Fruit fly (Drosophila melanogaster): Measurements from ENCODE around the gene CG16762.

CG16762 gene

dm6 chr3L:2493517-2494182, 18.2 kb upstream of the CG16762 start (continued):
- TF ChIP-seq B-H2 (GFP tag; optimal IDR thresholded peaks at IDR 0.05), result no peak
- TF ChIP-seq danr (GFP tag; IDR thresholded peaks at IDR 0.05), result no peak
- no peak for TF ChIP-seq CG34376 (GFP tag; optimal IDR thresholded peaks at IDR 0.05)
- TF ChIP-seq ato (GFP tag; IDR thresholded peaks at IDR 0.05; ENCODE audit: partially characterized antibody), result no peak
- peak; percentile 35; the same call in 1 of the 2 replicates for TF ChIP-seq NFAT (GFP tag; IDR thresholded peaks at IDR 0.05)
- TF ChIP-seq Elba2 (GFP tag; optimal IDR thresholded peaks at IDR 0.05), result no peak
- TF ChIP-seq CG6813 (GFP tag; optimal IDR thresholded peaks at IDR 0.05), result no peak
- peak; percentile 54 for TF ChIP-seq kni (GFP tag; optimal IDR thresholded peaks at IDR 0.05)
- TF ChIP-seq CG11504 (tag; optimal IDR thresholded peaks at IDR 0.05), result no peak
- peak; percentile 28 for TF ChIP-seq CG15601 (tag; optimal IDR thresholded peaks at IDR 0.05)
- peak; percentile 58 for TF ChIP-seq sd (tag; optimal IDR thresholded peaks at IDR 0.05)
- no peak for TF ChIP-seq zen2 (GFP tag; IDR thresholded peaks at IDR 0.05; ENCODE audit: partially characterized antibody)
- TF ChIP-seq D19B (GFP tag; optimal IDR thresholded peaks at IDR 0.05), result no peak
- TF ChIP-seq row (GFP tag; IDR thresholded peaks at IDR 0.05), result no peak
- no peak for TF ChIP-seq Mes4 (GFP tag; optimal IDR thresholded peaks at IDR 0.05)
- TF ChIP-seq CG15479 (GFP tag; optimal IDR thresholded peaks at IDR 0.05), result peak; percentile 64
- TF ChIP-seq CG12071 (GFP tag; optimal IDR thresholded peaks at IDR 0.05), result no peak
- TF ChIP-seq shn (GFP tag; optimal IDR thresholded peaks at IDR 0.05), result no peak
- TF ChIP-seq Deaf1 (tag; optimal IDR thresholded peaks at IDR 0.05), result peak; percentile 30
- no peak for TF ChIP-seq CG6765 (GFP tag; optimal IDR thresholded peaks at IDR 0.05)
- TF ChIP-seq sens (GFP tag), result peak; percentile 6
- no peak for TF ChIP-seq CG4617 (GFP tag; optimal IDR thresholded peaks at IDR 0.05; ENCODE audit: borderline replicate concordance)
- no peak for TF ChIP-seq onecut (GFP tag; IDR thresholded peaks at IDR 0.05)

- TF ChIP-seq CG6683 (GFP tag; optimal IDR thresholded peaks at IDR 0.05) (no peak), nom (GFP tag; optimal IDR thresholded peaks at IDR 0.05) (peak; percentile 63), Deaf1 (tag; optimal IDR thresholded peaks at IDR 0.05) (no peak), CG15514 (GFP tag; optimal IDR thresholded peaks at IDR 0.05) (peak; percentile 9), klu (GFP tag; IDR thresholded peaks at IDR 0.05) (no peak), lab (GFP tag; optimal IDR thresholded peaks at IDR 0.05) (peak; percentile 2)
These were observed 15.3 kb upstream of the CG16762 start for dm6 chr3L:2490752-2491151.

- TF ChIP-seq nom (GFP tag; optimal IDR thresholded peaks at IDR 0.05) (peak; percentile 76), Ets65A (GFP tag) (peak; percentile 79), dimm (GFP tag; IDR thresholded peaks at IDR 0.05) (no peak), CG13287 (GFP tag; IDR thresholded peaks at IDR 0.05; ENCODE audit: partially characterized antibody) (peak; percentile 20; the same call in 1 of the 2 replicates), Hr78 (GFP tag; optimal IDR thresholded peaks at IDR 0.05) (peak in 1 of 2 experiments; percentile 39), Bgb (GFP tag; IDR thresholded peaks at IDR 0.05; ENCODE audit: partially characterized antibody) (0 out of 2 replicates have a peak, but pooled peaks have one; percentile 6), bsh (GFP tag; optimal IDR thresholded peaks at IDR 0.05) (peak in 1 of 2 experiments; percentile 21), chinmo (GFP tag; IDR thresholded peaks at IDR 0.05; ENCODE audit: partially characterized antibody) (peak; percentile 80; the same call in 1 of the 4 replicates), Drgx (GFP tag; IDR thresholded peaks at IDR 0.05) (peak; percentile 55), hkb (optimal IDR thresholded peaks at IDR 0.05) (no peak), hkb (GFP tag; IDR thresholded peaks at IDR 0.05) (no peak; the same call in 1 of the 2 replicates), bcd (GFP tag; optimal IDR thresholded peaks at IDR 0.05) (no peak), CG12299 (tag; optimal IDR thresholded peaks at IDR 0.05) (no peak), CG11456 (GFP tag; IDR thresholded peaks at IDR 0.05) (0 out of 3 replicates have a peak, but pooled peaks have one; percentile 23), CG7556 (GFP tag; optimal IDR thresholded peaks at IDR 0.05) (no peak), CG10431 (GFP tag; optimal IDR thresholded peaks at IDR 0.05) (no peak), CG32532 (GFP tag; IDR thresholded peaks at IDR 0.05) (peak; percentile 40; the same call in 1 of the 2 replicates), CG8089 (GFP tag; optimal IDR thresholded peaks at IDR 0.05) (no peak), CG15479 (GFP tag; optimal IDR thresholded peaks at IDR 0.05) (peak; percentile 53), Deaf1 (tag; optimal IDR thresholded peaks at IDR 0.05) (peak; percentile 54), CG11696 (GFP tag; IDR thresholded peaks at IDR 0.05) (0 out of 2 replicates have a peak, but pooled peaks have one; percentile 5)
These were observed 14.4 kb upstream of the CG16762 start for dm6 chr3L:2489855-2490254.
